Worm (Caenorhabditis elegans): Measurements from ENCODE around the gene acly-1.

The acly-1 gene

ce11 chrX:1440161-1440560, 39.2 kb upstream of the acly-1 start, which contains the start of gene sedl-1:
Gene sedl-1 (minus strand): TSS chrX:1440261.
- TF ChIP-seq aly-2 (tag; optimal IDR thresholded peaks at IDR 0.05) (no peak), C16A3.4 (tag; optimal IDR thresholded peaks at IDR 0.05) (no peak), elt-3 (tag; optimal IDR thresholded peaks at IDR 0.05) (no peak), nhr-12 (tag; optimal IDR thresholded peaks at IDR 0.05) (no peak), lin-39 (tag; optimal IDR thresholded peaks at IDR 0.05) (no peak), fos-1 (tag; optimal IDR thresholded peaks at IDR 0.05) (no peak), lir-3 (tag; optimal IDR thresholded peaks at IDR 0.05; ENCODE audit: poor library complexity) (no peak), ceh-90 (tag; optimal IDR thresholded peaks at IDR 0.05) (no peak), pqm-1 (tag; optimal IDR thresholded peaks at IDR 0.05) (no peak), nhr-20 (tag; optimal IDR thresholded peaks at IDR 0.05) (no peak), efl-1 (optimal IDR thresholded peaks at IDR 0.05) (no peak), efl-1 (GFP tag; optimal IDR thresholded peaks at IDR 0.05 in 1 of 2) (no peak), efl-3 (GFP tag; optimal IDR thresholded peaks at IDR 0.05) (no peak), nhr-47 (tag; optimal IDR thresholded peaks at IDR 0.05) (no peak), nhr-90 (tag; optimal IDR thresholded peaks at IDR 0.05; ENCODE audit: poor library complexity) (no peak), ets-5 (GFP tag; IDR thresholded peaks at IDR 0.05) (no peak), mdl-1 (tag; optimal IDR thresholded peaks at IDR 0.05) (no peak), vab-15 (tag; optimal IDR thresholded peaks at IDR 0.05) (no peak)

- TF ChIP-seq vab-15 (tag; optimal IDR thresholded peaks at IDR 0.05) (no peak), tlp-1 (tag; optimal IDR thresholded peaks at IDR 0.05) (no peak), ceh-8 (GFP tag; optimal IDR thresholded peaks at IDR 0.05) (peak; percentile 1), nhr-28 (tag; optimal IDR thresholded peaks at IDR 0.05) (no peak), nhr-71 (tag; optimal IDR thresholded peaks at IDR 0.05) (no peak)
Observed at ce11 chrX:1441602-1442183, 37.6 kb upstream of the acly-1 start.

- TF ChIP-seq lin-39 (tag; optimal IDR thresholded peaks at IDR 0.05) (peak; percentile 47), vab-15 (tag; optimal IDR thresholded peaks at IDR 0.05) (no peak), efl-1 (optimal IDR thresholded peaks at IDR 0.05) (no peak), efl-1 (GFP tag; optimal IDR thresholded peaks at IDR 0.05 in 1 of 2) (no peak), nhr-84 (tag; optimal IDR thresholded peaks at IDR 0.05) (no peak), nhr-47 (tag; optimal IDR thresholded peaks at IDR 0.05) (peak; percentile 5), nhr-90 (tag; optimal IDR thresholded peaks at IDR 0.05; ENCODE audit: poor library complexity) (peak; percentile 42)
Observed at ce11 chrX:1443556-1444243, 35.6 kb upstream of the acly-1 start.

- peak; percentile 14 for TF ChIP-seq irx-1 (tag; optimal IDR thresholded peaks at IDR 0.05)
- no peak for TF ChIP-seq efl-3 (GFP tag; optimal IDR thresholded peaks at IDR 0.05)
- TF ChIP-seq nhr-90 (tag; optimal IDR thresholded peaks at IDR 0.05; ENCODE audit: poor library complexity): peak; percentile 9
- no peak for TF ChIP-seq unc-130 (tag; optimal IDR thresholded peaks at IDR 0.05)
- TF ChIP-seq rnt-1 (tag; optimal IDR thresholded peaks at IDR 0.05): no peak
- TF ChIP-seq lsy-2 (tag; optimal IDR thresholded peaks at IDR 0.05): no peak
- TF ChIP-seq ama-1 (optimal IDR thresholded peaks at IDR 0.05): peak; percentile 26
- no peak for TF ChIP-seq snpc-4 (tag; optimal IDR thresholded peaks at IDR 0.05)
- peak; percentile 33; the same call in 1 of the 2 replicates for TF ChIP-seq nhr-19 (GFP tag; conservative IDR thresholded peaks at IDR 0.05)
- TF ChIP-seq ztf-4 (tag; optimal IDR thresholded peaks at IDR 0.05): peak; percentile 25
- peak; percentile 34 for TF ChIP-seq nhr-71 (tag; optimal IDR thresholded peaks at IDR 0.05)
- no peak for TF ChIP-seq aha-1 (tag; optimal IDR thresholded peaks at IDR 0.05)
- no peak for TF ChIP-seq C34B4.2 (tag; optimal IDR thresholded peaks at IDR 0.05)
- peak; percentile 31 for TF ChIP-seq nhr-47 (tag; optimal IDR thresholded peaks at IDR 0.05)
- TF ChIP-seq zip-4 (GFP tag; optimal IDR thresholded peaks at IDR 0.05): no peak
- TF ChIP-seq C04F5.9 (tag; optimal IDR thresholded peaks at IDR 0.05): no peak
- no peak for TF ChIP-seq lin-14 (GFP tag; optimal IDR thresholded peaks at IDR 0.05)
- TF ChIP-seq nhr-85 (tag): peak; percentile 75
- peak; percentile 12 for TF ChIP-seq snu-23 (GFP tag; optimal IDR thresholded peaks at IDR 0.05)
- TF ChIP-seq tbx-2 (tag; optimal IDR thresholded peaks at IDR 0.05): peak; percentile 16
- no peak for TF ChIP-seq ztf-11 (tag; optimal IDR thresholded peaks at IDR 0.05)
- TF ChIP-seq hpl-2 (GFP tag; optimal IDR thresholded peaks at IDR 0.05): no peak
Observed at ce11 chrX:1445696-1446095, 33.6 kb upstream of the acly-1 start.
